Worm (Caenorhabditis elegans) whole organism, mixed stage, embryonic: ENCODE measurements around the gene ZC190.6.
A peak's percentile ranks its signal among the peaks of the same experiment; 100 is the strongest.

Source experiments
- M03D4.4 ChIP-seq: sonication (generic microtip); optimal IDR thresholded peaks from 2 replicates; lab custom pipeline; 2017; ENCODE audit warnings: mild to moderate bottlenecking, missing genetic modification characterization, missing compliant biosample characterization
- bed-3 ChIP-seq: fragments of 200-800 bp; sonication (Bioruptor generic); optimal IDR thresholded peaks from 3 replicates; lab custom pipeline; 2018; ENCODE audit warnings: mild to moderate bottlenecking, missing genetic modification characterization, moderate library complexity, missing compliant biosample characterization
- blmp-1 ChIP-seq: fragments of 150-350 bp; optimal IDR thresholded peaks from 2 replicates; lab custom pipeline; 2014; ENCODE audit warnings: missing biosample characterization, missing genetic modification characterization
- ceh-39 ChIP-seq: fragments of 150-350 bp; optimal IDR thresholded peaks from 2 replicates; lab custom pipeline; 2014; ENCODE audit warnings: missing biosample characterization, missing genetic modification characterization
- ceh-43 ChIP-seq: fragments of 200-800 bp; sonication (Bioruptor generic); optimal IDR thresholded peaks from 2 replicates; lab custom pipeline; 2018; ENCODE audit warnings: mild to moderate bottlenecking, missing genetic modification characterization, moderate library complexity, missing compliant biosample characterization
- ceh-83 ChIP-seq: fragments of 200-800 bp; sonication (Bioruptor generic); optimal IDR thresholded peaks from 2 replicates; lab custom pipeline; 2018; ENCODE audit warnings: mild to moderate bottlenecking, missing genetic modification characterization, missing compliant biosample characterization
- ces-1 ChIP-seq: fragments of 150-350 bp; optimal IDR thresholded peaks from 2 replicates; lab custom pipeline; 2014; ENCODE audit warnings: missing biosample characterization, missing genetic modification reagents, missing genetic modification characterization
- cnd-1 ChIP-seq: fragments of 200-800 bp; sonication (Bioruptor generic); optimal IDR thresholded peaks from 2 replicates; lab custom pipeline; 2018; ENCODE audit warnings: mild to moderate bottlenecking, missing genetic modification characterization, missing compliant biosample characterization
- drap-1 ChIP-seq: fragments of 200-800 bp; sonication (Bioruptor generic); optimal IDR thresholded peaks from 3 replicates; lab custom pipeline; 2018; ENCODE audit warnings: mild to moderate bottlenecking, missing genetic modification characterization, missing compliant biosample characterization
- elt-1 ChIP-seq: sonication (generic microtip); optimal IDR thresholded peaks from 2 replicates; lab custom pipeline; 2017; ENCODE audit warnings: missing genetic modification characterization, mild to moderate bottlenecking, missing compliant biosample characterization, antibody characterized with exemption, moderate library complexity, borderline replicate concordance; ENCODE audit not compliant: insufficient read depth
- elt-3 ChIP-seq: fragments of 150-350 bp; optimal IDR thresholded peaks from 2 replicates; lab custom pipeline; 2014; ENCODE audit warnings: missing biosample characterization, missing genetic modification characterization
- flh-1 ChIP-seq: fragments of 200-800 bp; sonication (Bioruptor generic); optimal IDR thresholded peaks from 2 replicates; lab custom pipeline; 2018; ENCODE audit warnings: mild to moderate bottlenecking, missing genetic modification characterization, moderate library complexity, missing compliant biosample characterization
- ham-2 ChIP-seq: fragments of 200-800 bp; sonication (Bioruptor generic); optimal IDR thresholded peaks from 2 replicates; lab custom pipeline; 2018; ENCODE audit warnings: mild to moderate bottlenecking, missing genetic modification characterization, missing compliant biosample characterization
- hlh-1 ChIP-seq: fragments of 150-350 bp; optimal IDR thresholded peaks from 2 replicates; lab custom pipeline; 2014; ENCODE audit warnings: missing biosample characterization, missing genetic modification reagents, missing genetic modification characterization
- lin-13 ChIP-seq: fragments of 150-350 bp; optimal IDR thresholded peaks from 2 replicates; lab custom pipeline; 2014; ENCODE audit warnings: missing biosample characterization, missing genetic modification characterization
- lin-32 ChIP-seq: fragments of 200-800 bp; sonication (Bioruptor generic); optimal IDR thresholded peaks from 2 replicates; lab custom pipeline; 2018; ENCODE audit warnings: mild to moderate bottlenecking, missing genetic modification characterization, missing compliant biosample characterization
- lsy-2 ChIP-seq: fragments of 150-350 bp; optimal IDR thresholded peaks from 2 replicates; lab custom pipeline; 2014; ENCODE audit warnings: missing biosample characterization, missing genetic modification characterization
- mab-5 ChIP-seq: fragments of 150-350 bp; optimal IDR thresholded peaks from 2 replicates; lab custom pipeline; 2014; ENCODE audit warnings: missing biosample characterization, missing genetic modification characterization
- mep-1 ChIP-seq: fragments of 150-350 bp; optimal IDR thresholded peaks from 2 replicates; lab custom pipeline; 2017; ENCODE audit warnings: missing biosample characterization, missing genetic modification reagents, missing genetic modification characterization, inconsistent platforms
- mls-2 ChIP-seq: sonication (generic microtip); optimal IDR thresholded peaks from 2 replicates; lab custom pipeline; 2016; ENCODE audit warnings: mild to moderate bottlenecking, missing genetic modification characterization, moderate library complexity, missing compliant biosample characterization
- nhr-12 ChIP-seq: fragments of 150-350 bp; optimal IDR thresholded peaks from 2 replicates; lab custom pipeline; 2014; ENCODE audit warnings: missing biosample characterization, missing genetic modification characterization
- nhr-2 ChIP-seq: fragments of 150-350 bp; optimal IDR thresholded peaks from 2 replicates; lab custom pipeline; 2014; ENCODE audit warnings: missing biosample characterization, missing genetic modification characterization
- nhr-237 ChIP-seq: fragments of 150-350 bp; optimal IDR thresholded peaks from 2 replicates; lab custom pipeline; 2014; ENCODE audit warnings: missing biosample characterization, missing genetic modification characterization
- nhr-28 ChIP-seq: fragments of 150-350 bp; optimal IDR thresholded peaks from 2 replicates; lab custom pipeline; 2014; ENCODE audit warnings: missing biosample characterization, missing genetic modification characterization
- nhr-76 ChIP-seq: sonication (generic microtip); optimal IDR thresholded peaks from 2 replicates; lab custom pipeline; 2017; ENCODE audit warnings: missing biosample characterization, missing genetic modification characterization
- pha-4 ChIP-seq: fragments of 150-350 bp; optimal IDR thresholded peaks from 2 replicates; lab custom pipeline; 2018; ENCODE audit warnings: missing biosample characterization, missing genetic modification reagents, missing genetic modification characterization
- sem-2 ChIP-seq: fragments of 200-800 bp; sonication (Bioruptor generic); optimal IDR thresholded peaks from 2 replicates; lab custom pipeline; 2018; ENCODE audit warnings: mild to moderate bottlenecking, missing genetic modification characterization, missing compliant biosample characterization
- snpc-4 ChIP-seq: fragments of 150-350 bp; optimal IDR thresholded peaks from 2 replicates; lab custom pipeline; 2014; ENCODE audit warnings: missing biosample characterization, missing genetic modification characterization
- sptf-1 ChIP-seq: sonication (generic microtip); optimal IDR thresholded peaks from 2 replicates; lab custom pipeline; 2017; ENCODE audit warnings: mild to moderate bottlenecking, missing genetic modification characterization, moderate library complexity, missing compliant biosample characterization
- tbx-8 ChIP-seq: fragments of 200-800 bp; sonication (Bioruptor generic); optimal IDR thresholded peaks from 2 replicates; lab custom pipeline; 2018; ENCODE audit warnings: mild to moderate bottlenecking, missing genetic modification characterization, moderate library complexity, missing compliant biosample characterization
- unc-120 ChIP-seq: sonication (generic microtip); optimal IDR thresholded peaks from 2 replicates; lab custom pipeline; 2017; ENCODE audit warnings: missing genetic modification characterization, missing compliant biosample characterization; ENCODE audit not compliant: poor library complexity, severe bottlenecking
- unc-39 ChIP-seq: fragments of 150-350 bp; optimal IDR thresholded peaks from 2 replicates; lab custom pipeline; 2014; ENCODE audit warnings: missing biosample characterization, missing genetic modification characterization
- unc-62 ChIP-seq: fragments of 150-350 bp; optimal IDR thresholded peaks from 2 replicates; lab custom pipeline; 2014; ENCODE audit warnings: missing biosample characterization, missing genetic modification reagents, missing genetic modification characterization
- zip-8 ChIP-seq: fragments of 150-350 bp; optimal IDR thresholded peaks from 2 replicates; lab custom pipeline; 2014; ENCODE audit warnings: missing biosample characterization, missing genetic modification characterization
- ztf-11 ChIP-seq: fragments of 150-350 bp; optimal IDR thresholded peaks from 2 replicates; lab custom pipeline; 2014; ENCODE audit warnings: missing biosample characterization, missing genetic modification characterization

Gene ZC190.6

ce11 chrV:8632788-8633187 is 44.3 kb downstream of the ZC190.6 start:
- TF ChIP-seq drap-1 (GFP tag; lab: Kevin White, UChicago) = no peak
- TF ChIP-seq sptf-1 (tag; lab: Kevin White, UChicago) = no peak
- no peak for TF ChIP-seq nhr-12
- TF ChIP-seq sem-2 (GFP tag; lab: Kevin White, UChicago) = no peak
- TF ChIP-seq ces-1 (GFP tag; lab: Kevin White, UChicago) = no peak
- TF ChIP-seq ham-2 = no peak
- TF ChIP-seq ceh-39 = no peak
- TF ChIP-seq cnd-1 (tag; lab: Kevin White, UChicago) = no peak
- TF ChIP-seq, all 35 proteins: peak for 0

- TF ChIP-seq M03D4.4 = no peak
- TF ChIP-seq bed-3 (GFP tag; lab: Kevin White, UChicago) = peak; percentile 22
- TF ChIP-seq drap-1 (GFP tag; lab: Kevin White, UChicago) = peak; percentile 62
- peak; percentile 33 for TF ChIP-seq unc-120 (tag; lab: Kevin White, UChicago)
- TF ChIP-seq nhr-237 (tag; lab: Kevin White, UChicago) = peak; percentile 11
- peak; percentile 12 for TF ChIP-seq ceh-39
- TF ChIP-seq lsy-2 (tag; lab: Kevin White, UChicago) = peak; percentile 39
- no peak for TF ChIP-seq ces-1 (GFP tag; lab: Kevin White, UChicago)
- TF ChIP-seq tbx-8 = no peak
- TF ChIP-seq flh-1 (GFP tag; lab: Kevin White, UChicago) = no peak
- peak; percentile 36 for TF ChIP-seq pha-4 (tag; lab: Kevin White, UChicago)
- TF ChIP-seq elt-1 = no peak
- TF ChIP-seq unc-62 (GFP tag; lab: Kevin White, UChicago) = peak; percentile 18
- TF ChIP-seq ham-2 = peak; percentile 18
- no peak for TF ChIP-seq mls-2
- TF ChIP-seq mep-1 = peak; percentile 45
- peak; percentile 75 for TF ChIP-seq ceh-83
- no peak for TF ChIP-seq sem-2 (GFP tag; lab: Kevin White, UChicago)
- TF ChIP-seq ztf-11 = peak; percentile 10
- TF ChIP-seq hlh-1 = peak; percentile 86
- peak; percentile 11 for TF ChIP-seq nhr-2 (tag; lab: Kevin White, UChicago)
- peak; percentile 18 for TF ChIP-seq lin-32 (GFP tag; lab: Kevin White, UChicago)
- TF ChIP-seq cnd-1 (tag; lab: Kevin White, UChicago) = peak; percentile 53
- no peak for TF ChIP-seq snpc-4 (tag; lab: Kevin White, UChicago)
- TF ChIP-seq nhr-76 (tag; lab: Kevin White, UChicago) = no peak
- no peak for TF ChIP-seq unc-39 (tag; lab: Kevin White, UChicago)
- TF ChIP-seq nhr-12 = no peak
- peak; percentile 67 for TF ChIP-seq ceh-43
- TF ChIP-seq elt-3 (tag; lab: Kevin White, UChicago) = no peak
- TF ChIP-seq lin-13 (tag; lab: Kevin White, UChicago) = peak; percentile 50
- no peak for TF ChIP-seq nhr-28 (tag; lab: Kevin White, UChicago)
- no peak for TF ChIP-seq zip-8 (tag; lab: Kevin White, UChicago)
- peak; percentile 41 for TF ChIP-seq blmp-1 (tag; lab: Kevin White, UChicago)
- no peak for TF ChIP-seq sptf-1 (tag; lab: Kevin White, UChicago)
- peak; percentile 52 for TF ChIP-seq mab-5 (tag; lab: Kevin White, UChicago)
These were observed 45.8 kb downstream of the ZC190.6 start, which contains the start of gene atg-18 for ce11 chrV:8631277-8631765. atg-18 (minus strand) TSS chrV:8631327.

DNA sequence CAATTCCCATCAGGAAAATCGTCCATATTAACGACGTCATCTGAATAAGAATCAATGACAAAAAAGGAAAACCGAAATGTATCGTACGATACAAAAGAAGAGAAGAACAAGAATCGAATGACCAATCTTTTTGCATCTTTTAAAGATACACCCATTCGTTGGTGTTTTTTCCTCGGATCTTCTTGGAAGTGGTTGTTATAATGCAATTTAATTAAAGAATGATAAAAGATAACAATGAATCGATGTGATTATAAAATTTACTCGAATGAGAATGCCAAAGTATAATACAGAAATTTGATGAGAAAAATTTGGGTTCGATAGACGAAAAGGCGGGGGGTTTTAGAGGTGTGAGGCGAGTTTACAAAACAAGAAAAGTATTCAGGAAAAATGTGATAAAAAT is 48.1 kb downstream of the ZC190.6 start, which contains the start of gene F41E6.12:
Gene F41E6.12 (minus strand): TSS at position 101 of the 400 bp plus-strand sequence.
- no peak for TF ChIP-seq unc-62 (GFP tag; lab: Kevin White, UChicago)
- TF ChIP-seq ceh-43 = no peak
- TF ChIP-seq mab-5 (tag; lab: Kevin White, UChicago) = no peak
- TF ChIP-seq flh-1 (GFP tag; lab: Kevin White, UChicago) = no peak
- TF ChIP-seq blmp-1 (tag; lab: Kevin White, UChicago) = no peak
- no peak for TF ChIP-seq nhr-237 (tag; lab: Kevin White, UChicago)
- no peak for TF ChIP-seq nhr-28 (tag; lab: Kevin White, UChicago)
- TF ChIP-seq hlh-1 = no peak
- TF ChIP-seq ceh-83 = no peak
- no peak for TF ChIP-seq snpc-4 (tag; lab: Kevin White, UChicago)
- no peak for TF ChIP-seq ces-1 (GFP tag; lab: Kevin White, UChicago)
- TF ChIP-seq lin-13 (tag; lab: Kevin White, UChicago) = no peak
- TF ChIP-seq sem-2 (GFP tag; lab: Kevin White, UChicago) = no peak
- TF ChIP-seq drap-1 (GFP tag; lab: Kevin White, UChicago) = no peak
- TF ChIP-seq nhr-76 (tag; lab: Kevin White, UChicago) = no peak
- TF ChIP-seq ham-2 = no peak
- TF ChIP-seq, all 35 proteins: peak for 0
